Worm (Caenorhabditis elegans): ENCODE measurements around the gene srt-30.

srt-30 gene

ce11 chrV:3803343-3803742 lies 3.1 kb upstream of the srt-30 start, which contains the start of gene cyp-33C8:
TSS of gene cyp-33C8 (minus strand) at chrV:3803542.
- TF ChIP-seq nhr-6 (tag; optimal IDR thresholded peaks at IDR 0.05): no peak
- peak; percentile 71 for TF ChIP-seq sma-9 (GFP tag; optimal IDR thresholded peaks at IDR 0.05)
- no peak for TF ChIP-seq sma-9 (tag; optimal IDR thresholded peaks at IDR 0.05)
- peak; percentile 95 for TF ChIP-seq nhr-129 (tag; optimal IDR thresholded peaks at IDR 0.05)
- TF ChIP-seq nhr-23 (tag; optimal IDR thresholded peaks at IDR 0.05): no peak
- peak; percentile 49 for TF ChIP-seq C34F6.9 (tag; optimal IDR thresholded peaks at IDR 0.05)
- no peak for TF ChIP-seq mbf-1 (tag; optimal IDR thresholded peaks at IDR 0.05)
- TF ChIP-seq elt-3 (tag; optimal IDR thresholded peaks at IDR 0.05): no peak
- TF ChIP-seq blmp-1 (tag; optimal IDR thresholded peaks at IDR 0.05; ENCODE audit: insufficient read depth): no peak
- peak; percentile 51 for TF ChIP-seq fos-1 (tag; optimal IDR thresholded peaks at IDR 0.05)
- TF ChIP-seq unc-55 (GFP tag; optimal IDR thresholded peaks at IDR 0.05): peak; percentile 52

- TF ChIP-seq lin-39 (tag; optimal IDR thresholded peaks at IDR 0.05) (no peak), ceh-16 (tag; optimal IDR thresholded peaks at IDR 0.05) (no peak), ama-1 (optimal IDR thresholded peaks at IDR 0.05) (no peak), mab-5 (tag; optimal IDR thresholded peaks at IDR 0.05) (no peak), unc-55 (GFP tag; optimal IDR thresholded peaks at IDR 0.05) (no peak), unc-39 (tag; optimal IDR thresholded peaks at IDR 0.05) (no peak), elt-1 (tag; optimal IDR thresholded peaks at IDR 0.05) (no peak), R02D3.7 (tag; optimal IDR thresholded peaks at IDR 0.05) (no peak), alr-1 (tag; optimal IDR thresholded peaks at IDR 0.05) (no peak), nhr-77 (tag; optimal IDR thresholded peaks at IDR 0.05) (no peak), nhr-11 (tag; optimal IDR thresholded peaks at IDR 0.05) (no peak), C34F6.9 (tag; optimal IDR thresholded peaks at IDR 0.05) (no peak), nhr-21 (tag; optimal IDR thresholded peaks at IDR 0.05) (no peak)
Measured at ce11 chrV:3801787-3802417, 1.6 kb upstream of the srt-30 start.

ce11 chrV:3799737-3800136 lies 541 bp downstream of the srt-30 start:
- TF ChIP-seq unc-62 (GFP tag; optimal IDR thresholded peaks at IDR 0.05) (no peak), peb-1 (tag; optimal IDR thresholded peaks at IDR 0.05) (no peak), R02D3.7 (tag; optimal IDR thresholded peaks at IDR 0.05) (no peak), lsy-2 (tag; optimal IDR thresholded peaks at IDR 0.05) (no peak), nhr-10 (tag; optimal IDR thresholded peaks at IDR 0.05) (no peak), nhr-6 (tag; optimal IDR thresholded peaks at IDR 0.05) (no peak), sem-4 (tag; optimal IDR thresholded peaks at IDR 0.05) (no peak), fos-1 (tag; optimal IDR thresholded peaks at IDR 0.05) (no peak), unc-55 (GFP tag; optimal IDR thresholded peaks at IDR 0.05) (no peak), mab-5 (tag; optimal IDR thresholded peaks at IDR 0.05) (no peak), C34F6.9 (tag; optimal IDR thresholded peaks at IDR 0.05) (no peak)

- TF ChIP-seq lin-11 (tag; optimal IDR thresholded peaks at IDR 0.05) (no peak), C34F6.9 (tag; optimal IDR thresholded peaks at IDR 0.05) (no peak), ama-1 (optimal IDR thresholded peaks at IDR 0.05) (no peak), zag-1 (tag; optimal IDR thresholded peaks at IDR 0.05) (no peak), sma-3 (GFP tag; optimal IDR thresholded peaks at IDR 0.05) (no peak), nhr-21 (tag; optimal IDR thresholded peaks at IDR 0.05) (no peak), fos-1 (tag; optimal IDR thresholded peaks at IDR 0.05) (no peak), mbf-1 (tag; optimal IDR thresholded peaks at IDR 0.05) (no peak), crh-2 (tag; optimal IDR thresholded peaks at IDR 0.05) (no peak)
Measured at ce11 chrV:3790424-3790823, 9.9 kb downstream of the srt-30 start.

- no peak for TF ChIP-seq blmp-1 (tag; optimal IDR thresholded peaks at IDR 0.05; ENCODE audit: insufficient read depth)
- TF ChIP-seq crh-2 (tag; optimal IDR thresholded peaks at IDR 0.05): no peak
- no peak for TF ChIP-seq ztf-1 (GFP tag; conservative IDR thresholded peaks at IDR 0.05)
- TF ChIP-seq lsy-2 (tag; optimal IDR thresholded peaks at IDR 0.05): no peak
- TF ChIP-seq dmd-4 (tag; optimal IDR thresholded peaks at IDR 0.05): no peak
- no peak for TF ChIP-seq ZK546.5 (tag; optimal IDR thresholded peaks at IDR 0.05)
- no peak for TF ChIP-seq C34F6.9 (tag; optimal IDR thresholded peaks at IDR 0.05)
- TF ChIP-seq elt-3 (tag; optimal IDR thresholded peaks at IDR 0.05): no peak
- TF ChIP-seq Y55F3AM.14 (GFP tag; optimal IDR thresholded peaks at IDR 0.05): no peak
- no peak for TF ChIP-seq sma-9 (GFP tag; optimal IDR thresholded peaks at IDR 0.05)
- TF ChIP-seq sma-9 (tag; optimal IDR thresholded peaks at IDR 0.05): no peak
- no peak for TF ChIP-seq nhr-23 (tag; optimal IDR thresholded peaks at IDR 0.05)
- TF ChIP-seq peb-1 (tag; optimal IDR thresholded peaks at IDR 0.05): no peak
- TF ChIP-seq ztf-4 (tag; optimal IDR thresholded peaks at IDR 0.05): no peak
- TF ChIP-seq zag-1 (tag; optimal IDR thresholded peaks at IDR 0.05): no peak
- no peak for TF ChIP-seq ceh-82 (tag; optimal IDR thresholded peaks at IDR 0.05)
Measured at ce11 chrV:3789770-3790169, 10.5 kb downstream of the srt-30 start, which contains the start of gene R08F11.7. TSS of gene R08F11.7 (plus strand) at chrV:3790070.
